Worm (Caenorhabditis elegans): Measurements from ENCODE around the gene K07E8.7.

K07E8.7 gene

ce11 chrII:675822-676221 lies 25.7 kb upstream of the K07E8.7 start:
- TF ChIP-seq madf-5 (GFP tag; IDR thresholded peaks at IDR 0.05) (no peak), nhr-41 (GFP tag; IDR thresholded peaks at IDR 0.05) (no peak), unc-62 (GFP tag; optimal IDR thresholded peaks at IDR 0.05 in 1 of 2) (peak in 1 of 2 experiments; percentile 93), unc-62 (tag; optimal IDR thresholded peaks at IDR 0.05) (no peak)

ce11 chrII:675303-675702 lies 25.1 kb upstream of the K07E8.7 start, which contains the start of gene Y39F10C.1:
Gene Y39F10C.1 (plus strand): TSS chrII:675603.
- no peak for TF ChIP-seq lin-15B (tag; optimal IDR thresholded peaks at IDR 0.05)
- no peak for TF ChIP-seq unc-39 (tag; optimal IDR thresholded peaks at IDR 0.05)
- TF ChIP-seq nhr-41 (GFP tag; IDR thresholded peaks at IDR 0.05) = no peak
- no peak for TF ChIP-seq nhr-111 (GFP tag; optimal IDR thresholded peaks at IDR 0.05)
- no peak for TF ChIP-seq ama-1 (optimal IDR thresholded peaks at IDR 0.05)
- TF ChIP-seq php-3 (GFP tag; IDR thresholded peaks at IDR 0.05) = no peak
- no peak for TF ChIP-seq nhr-10 (tag; optimal IDR thresholded peaks at IDR 0.05)
- TF ChIP-seq aha-1 (tag) = no peak

ce11 chrII:674116-674515 lies 23.9 kb upstream of the K07E8.7 start, which contains the start of gene Y39F10C.3:
Gene Y39F10C.3 (plus strand): TSS chrII:674416.
- TF ChIP-seq lin-13 (GFP tag; optimal IDR thresholded peaks at IDR 0.05) (no peak), nhr-237 (tag; optimal IDR thresholded peaks at IDR 0.05) (no peak), ceh-32 (tag; optimal IDR thresholded peaks at IDR 0.05; ENCODE audit: poor library complexity) (no peak), unc-62 (GFP tag; optimal IDR thresholded peaks at IDR 0.05 in 1 of 2) (peak in 1 of 2 experiments; percentile 66), unc-62 (tag; optimal IDR thresholded peaks at IDR 0.05) (no peak), ceh-20 (GFP tag; IDR thresholded peaks at IDR 0.05) (no peak)

ce11 chrII:671025-671424 lies 20.9 kb upstream of the K07E8.7 start, which contains the start of gene sri-46:
Gene sri-46 (minus strand): TSS chrII:671125.
- TF ChIP-seq ama-1 (optimal IDR thresholded peaks at IDR 0.05) (no peak), ZK546.5 (tag; optimal IDR thresholded peaks at IDR 0.05) (no peak), arid-1 (GFP tag; conservative IDR thresholded peaks at IDR 0.05) (no peak), lin-39 (tag; optimal IDR thresholded peaks at IDR 0.05) (no peak), unc-130 (GFP tag; optimal IDR thresholded peaks at IDR 0.05) (no peak), snpc-4 (tag; optimal IDR thresholded peaks at IDR 0.05) (no peak), hlh-30 (tag; optimal IDR thresholded peaks at IDR 0.05; ENCODE audit: insufficient read depth) (no peak), pqm-1 (tag; optimal IDR thresholded peaks at IDR 0.05) (no peak), aha-1 (tag) (no peak), daf-16 (GFP tag; optimal IDR thresholded peaks at IDR 0.05) (no peak), daf-16 (tag; optimal IDR thresholded peaks at IDR 0.05) (no peak), lir-3 (tag; optimal IDR thresholded peaks at IDR 0.05) (no peak), mep-1 (tag; optimal IDR thresholded peaks at IDR 0.05) (no peak), dpl-1 (GFP tag; optimal IDR thresholded peaks at IDR 0.05) (no peak), tra-1 (GFP tag; IDR thresholded peaks at IDR 0.05) (no peak), nhr-25 (tag; optimal IDR thresholded peaks at IDR 0.05; ENCODE audit: borderline replicate concordance, insufficient read depth) (no peak), daf-8 (GFP tag; IDR thresholded peaks at IDR 0.05) (no peak), zip-2 (tag; optimal IDR thresholded peaks at IDR 0.05) (no peak), nhr-237 (tag; optimal IDR thresholded peaks at IDR 0.05) (no peak)

ce11 chrII:667864-668263 lies 17.7 kb upstream of the K07E8.7 start:
- TF ChIP-seq unc-62 (GFP tag; optimal IDR thresholded peaks at IDR 0.05 in 1 of 2) = peak in 1 of 2 experiments; percentile 68
- TF ChIP-seq unc-62 (tag; optimal IDR thresholded peaks at IDR 0.05) = no peak
- TF ChIP-seq ceh-32 (tag; optimal IDR thresholded peaks at IDR 0.05; ENCODE audit: poor library complexity) = no peak
- no peak for TF ChIP-seq ceh-44 (GFP tag; IDR thresholded peaks at IDR 0.05)

- no peak for TF ChIP-seq daf-8 (GFP tag; IDR thresholded peaks at IDR 0.05)
- TF ChIP-seq aha-1 (tag) = peak; percentile 36
Measured at ce11 chrII:661696-662095, 11.5 kb upstream of the K07E8.7 start, which contains the start of gene sri-45. Gene sri-45 (minus strand): TSS chrII:661796.
